Worm (Caenorhabditis elegans): ENCODE data around the gene C08G9.2.

The C08G9.2 gene

DNA sequence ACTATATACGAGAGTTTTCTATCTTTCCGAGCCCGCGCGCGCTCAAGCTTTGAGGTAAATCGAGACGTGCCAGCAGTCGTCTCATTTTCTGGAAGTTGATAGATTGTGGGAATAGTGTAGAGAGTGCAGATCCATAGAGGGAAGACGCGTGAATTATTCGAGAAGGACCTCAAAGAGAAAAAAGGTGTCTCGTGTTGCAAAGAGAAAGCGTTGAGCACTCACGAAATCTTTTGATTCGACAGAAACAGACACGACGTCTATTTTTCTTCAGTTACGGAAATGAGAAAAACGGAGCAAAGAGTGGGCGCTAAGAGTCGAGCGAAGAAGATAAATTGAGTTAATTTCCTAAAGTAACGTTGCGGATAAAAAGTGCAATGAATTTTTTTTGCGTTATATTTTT, 48.9 kb downstream of the C08G9.2 start (continued):
- no peak for TF ChIP-seq C34B4.2 (tag; optimal IDR thresholded peaks at IDR 0.05)
- no peak for TF ChIP-seq C04F5.9 (tag; optimal IDR thresholded peaks at IDR 0.05)
- TF ChIP-seq efl-1 (optimal IDR thresholded peaks at IDR 0.05), result peak in 1 of 2 experiments; percentile 11
- no peak for TF ChIP-seq efl-1 (GFP tag; optimal IDR thresholded peaks at IDR 0.05 in 1 of 2)
- no peak for TF ChIP-seq mef-2 (tag; optimal IDR thresholded peaks at IDR 0.05)
- TF ChIP-seq hlh-17 (GFP tag; optimal IDR thresholded peaks at IDR 0.05; ENCODE audit: borderline replicate concordance), result no peak
- no peak for TF ChIP-seq mab-9 (GFP tag; IDR thresholded peaks at IDR 0.05)
- no peak for TF ChIP-seq mdl-1 (tag; optimal IDR thresholded peaks at IDR 0.05)
- TF ChIP-seq nhr-11 (tag; optimal IDR thresholded peaks at IDR 0.05), result no peak
- peak; percentile 81 for TF ChIP-seq aly-2 (tag; optimal IDR thresholded peaks at IDR 0.05)
- no peak for TF ChIP-seq nhr-28 (tag; optimal IDR thresholded peaks at IDR 0.05)
- TF ChIP-seq sptf-1 (tag; optimal IDR thresholded peaks at IDR 0.05), result no peak
- no peak for TF ChIP-seq isw-1 (GFP tag; IDR thresholded peaks at IDR 0.05)
- TF ChIP-seq pag-3 (tag; optimal IDR thresholded peaks at IDR 0.05; ENCODE audit: borderline replicate concordance, insufficient read depth), result no peak
- TF ChIP-seq irx-1 (tag; optimal IDR thresholded peaks at IDR 0.05), result no peak
- peak; percentile 60 for TF ChIP-seq egl-13 (tag; optimal IDR thresholded peaks at IDR 0.05)
- TF ChIP-seq efl-3 (GFP tag; optimal IDR thresholded peaks at IDR 0.05), result no peak
- no peak for TF ChIP-seq nhr-84 (tag; optimal IDR thresholded peaks at IDR 0.05)
- no peak for TF ChIP-seq F16B12.6 (tag; optimal IDR thresholded peaks at IDR 0.05)
- no peak for TF ChIP-seq fos-1 (tag; optimal IDR thresholded peaks at IDR 0.05)
- TF ChIP-seq Y116A8C.19 (tag; optimal IDR thresholded peaks at IDR 0.05; ENCODE audit: borderline replicate concordance), result no peak
- TF ChIP-seq nhr-47 (tag; optimal IDR thresholded peaks at IDR 0.05), result peak; percentile 31
- TF ChIP-seq ztf-4 (tag; optimal IDR thresholded peaks at IDR 0.05), result no peak
- TF ChIP-seq skn-1 (tag; optimal IDR thresholded peaks at IDR 0.05), result no peak
- TF ChIP-seq vab-15 (tag; optimal IDR thresholded peaks at IDR 0.05), result no peak
- TF ChIP-seq tlp-1 (tag; optimal IDR thresholded peaks at IDR 0.05), result no peak
- TF ChIP-seq C16A3.4 (tag; optimal IDR thresholded peaks at IDR 0.05), result no peak
- TF ChIP-seq aha-1 (tag; optimal IDR thresholded peaks at IDR 0.05), result no peak
- peak; percentile 71 for TF ChIP-seq unc-86 (tag; optimal IDR thresholded peaks at IDR 0.05)
- no peak for TF ChIP-seq nhr-76 (tag; optimal IDR thresholded peaks at IDR 0.05)
- no peak for TF ChIP-seq unc-62 (GFP tag; optimal IDR thresholded peaks at IDR 0.05)
- TF ChIP-seq lin-35 (GFP tag; optimal IDR thresholded peaks at IDR 0.05), result no peak
- TF ChIP-seq nhr-85 (tag), result no peak
- TF ChIP-seq ceh-88 (GFP tag; IDR thresholded peaks at IDR 0.05), result no peak
- TF ChIP-seq lin-14 (GFP tag; optimal IDR thresholded peaks at IDR 0.05), result peak; percentile 63
- no peak for TF ChIP-seq fkh-8 (tag; optimal IDR thresholded peaks at IDR 0.05)
- TF ChIP-seq nhr-77 (tag; optimal IDR thresholded peaks at IDR 0.05), result no peak
- no peak for TF ChIP-seq nhr-20 (tag; optimal IDR thresholded peaks at IDR 0.05)
- peak; percentile 15 for TF ChIP-seq swsn-7 (tag; optimal IDR thresholded peaks at IDR 0.05)
- no peak for TF ChIP-seq hpl-2 (GFP tag; optimal IDR thresholded peaks at IDR 0.05)
- TF ChIP-seq ceh-8 (GFP tag; optimal IDR thresholded peaks at IDR 0.05), result no peak
- TF ChIP-seq mep-1 (tag; optimal IDR thresholded peaks at IDR 0.05), result no peak
- TF ChIP-seq snpc-4 (tag; optimal IDR thresholded peaks at IDR 0.05), result no peak
- no peak for TF ChIP-seq pax-3 (tag; optimal IDR thresholded peaks at IDR 0.05)
- TF ChIP-seq ceh-82 (tag; optimal IDR thresholded peaks at IDR 0.05), result peak in 1 of 3 experiments; percentile 20
- TF ChIP-seq grh-1 (GFP tag; IDR thresholded peaks at IDR 0.05), result no peak
- TF ChIP-seq elt-2 (tag; optimal IDR thresholded peaks at IDR 0.05), result no peak
- TF ChIP-seq ceh-63 (GFP tag; optimal IDR thresholded peaks at IDR 0.05), result no peak
- no peak for TF ChIP-seq alr-1 (tag; optimal IDR thresholded peaks at IDR 0.05; ENCODE audit: borderline replicate concordance)
- TF ChIP-seq unc-30 (tag; optimal IDR thresholded peaks at IDR 0.05), result no peak
- no peak for TF ChIP-seq unc-130 (tag; optimal IDR thresholded peaks at IDR 0.05)
- TF ChIP-seq zag-1 (tag; optimal IDR thresholded peaks at IDR 0.05), result no peak
- TF ChIP-seq nhr-12 (tag; optimal IDR thresholded peaks at IDR 0.05), result no peak
- no peak for TF ChIP-seq rnt-1 (tag; optimal IDR thresholded peaks at IDR 0.05)
